Worm (Caenorhabditis elegans) whole organism, young adult: ENCODE data around the gene ify-1.

ENCODE experiments used
- B0336.3 ChIP-seq: fragments of 200-800 bp; sonication (Bioruptor generic); IDR thresholded peaks from 2 replicates; pipeline ENCODE4 v1.3.6; 2022; ENCODE audit warnings: missing genetic modification characterization, missing compliant biosample characterization
- C06A6.2 ChIP-seq: fragments of 200-800 bp; sonication (Bioruptor generic); conservative IDR thresholded peaks from 2 replicates; pipeline ENCODE4 v1.3.6; 2022; ENCODE audit warnings: missing genetic modification characterization, missing compliant biosample characterization
- F52B5.7 ChIP-seq: sonication (generic microtip); optimal IDR thresholded peaks from 2 replicates; lab custom pipeline; 2016; ENCODE audit warnings: mild to moderate bottlenecking, missing genetic modification characterization, missing compliant biosample characterization
- F55B11.4 ChIP-seq: sonication (generic microtip); optimal IDR thresholded peaks from 2 replicates; lab custom pipeline; 2016; ENCODE audit warnings: missing compliant biosample characterization, missing genetic modification characterization, borderline replicate concordance; ENCODE audit not compliant: insufficient read depth
- K11D2.4 ChIP-seq: fragments of 200-800 bp; sonication (Bioruptor generic); IDR thresholded peaks from 2 replicates; pipeline ENCODE4 v1.3.6; 2022; ENCODE audit warnings: missing genetic modification reagents, missing genetic modification characterization, missing compliant biosample characterization
- T07F8.4 ChIP-seq: sonication (generic microtip); optimal IDR thresholded peaks from 2 replicates; lab custom pipeline; 2016; ENCODE audit warnings: mild to moderate bottlenecking, missing genetic modification characterization, moderate library complexity, missing compliant biosample characterization
- Y53G8AR.9 ChIP-seq: fragments of 200-800 bp; sonication (Bioruptor generic); conservative IDR thresholded peaks from 2 replicates; pipeline ENCODE4 v1.3.6; 2022; ENCODE audit warnings: missing genetic modification reagents, missing genetic modification characterization, missing compliant biosample characterization
- Y79H2A.3 ChIP-seq: fragments of 200-800 bp; sonication (Bioruptor generic); conservative IDR thresholded peaks from 2 replicates; pipeline ENCODE4 v1.3.6; 2022; ENCODE audit warnings: missing genetic modification reagents, missing genetic modification characterization, missing compliant biosample characterization
- akir-1 ChIP-seq: fragments of 200-800 bp; sonication (Bioruptor generic); optimal IDR thresholded peaks from 2 replicates; lab custom pipeline; 2018; ENCODE audit warnings: mild to moderate bottlenecking, missing genetic modification characterization, moderate library complexity, missing compliant biosample characterization
- atf-7 ChIP-seq: sonication (generic microtip); optimal IDR thresholded peaks from 2 replicates; lab custom pipeline; 2017; ENCODE audit warnings: mild to moderate bottlenecking, missing genetic modification characterization, missing compliant biosample characterization
- attf-5 ChIP-seq: fragments of 200-800 bp; sonication (Bioruptor generic); optimal IDR thresholded peaks from 2 replicates; lab custom pipeline; 2018; ENCODE audit warnings: mild to moderate bottlenecking, missing genetic modification characterization, missing compliant biosample characterization
- bed-2 ChIP-seq: fragments of 200-800 bp; sonication (Bioruptor generic); IDR thresholded peaks from 2 replicates; pipeline ENCODE4 v1.3.6; 2022; ENCODE audit warnings: missing genetic modification reagents, missing genetic modification characterization, missing compliant biosample characterization
- ceh-100 ChIP-seq: fragments of 200-800 bp; sonication (Bioruptor generic); IDR thresholded peaks from 2 replicates; pipeline ENCODE4 v1.3.6; 2022; ENCODE audit warnings: missing genetic modification reagents, missing genetic modification characterization, missing compliant biosample characterization
- ceh-40 ChIP-seq: fragments of 200-800 bp; sonication (Bioruptor generic); IDR thresholded peaks from 2 replicates; pipeline ENCODE4 v1.3.6; 2022; ENCODE audit warnings: missing genetic modification characterization, missing compliant biosample characterization
- chd-7 ChIP-seq: sonication (generic microtip); optimal IDR thresholded peaks from 2 replicates; lab custom pipeline; 2016; ENCODE audit warnings: mild to moderate bottlenecking, missing genetic modification characterization, moderate library complexity, missing compliant biosample characterization
- egl-44 ChIP-seq: fragments of 200-800 bp; sonication (Bioruptor generic); IDR thresholded peaks from 2 replicates; pipeline ENCODE4 v1.3.6; 2022; ENCODE audit warnings: missing genetic modification reagents, missing genetic modification characterization, missing compliant biosample characterization
- fkh-3 ChIP-seq: sonication (generic microtip); optimal IDR thresholded peaks from 2 replicates; lab custom pipeline; 2016; ENCODE audit warnings: mild to moderate bottlenecking, missing genetic modification characterization, missing compliant biosample characterization
- him-1 ChIP-seq: sonication (generic microtip); optimal IDR thresholded peaks from 2 replicates; lab custom pipeline; 2016; ENCODE audit warnings: missing genotype, missing genetic modification reagents, missing genetic modification characterization, missing compliant biosample characterization
- hmg-20 ChIP-seq: fragments of 200-800 bp; sonication (Bioruptor generic); IDR thresholded peaks from 2 replicates; pipeline ENCODE4 v1.3.6; 2022; ENCODE audit warnings: missing genetic modification reagents, missing genetic modification characterization, missing compliant biosample characterization
- let-526 ChIP-seq: fragments of 200-800 bp; sonication (Bioruptor generic); IDR thresholded peaks from 2 replicates; pipeline ENCODE4 v1.3.6; 2022; ENCODE audit warnings: missing genetic modification reagents, missing genetic modification characterization, missing compliant biosample characterization
- let-607 ChIP-seq, 2 experiments: fragments of 200-800 bp in 1 of 2; sonication (Bioruptor generic) in 1 of 2; sonication (generic microtip) in 1 of 2; optimal IDR thresholded peaks; 2 replicates each; lab custom pipeline; 2016 to 2018; ENCODE audit warnings: mild to moderate bottlenecking in 2 of 2, missing compliant biosample characterization in 2 of 2, missing genetic modification characterization in 2 of 2, moderate library complexity in 2 of 2, missing genotype in 1 of 2
- lin-26 ChIP-seq: fragments of 200-800 bp; sonication (Bioruptor generic); IDR thresholded peaks from 2 replicates; pipeline ENCODE4 v1.3.6; 2022; ENCODE audit warnings: missing genetic modification reagents, missing genetic modification characterization, missing compliant biosample characterization
- madf-10 ChIP-seq: sonication (generic microtip); optimal IDR thresholded peaks from 2 replicates; lab custom pipeline; 2016; ENCODE audit warnings: mild to moderate bottlenecking, missing genetic modification characterization, missing compliant biosample characterization
- madf-6 ChIP-seq: fragments of 200-800 bp; sonication (Bioruptor generic); IDR thresholded peaks from 2 replicates; pipeline ENCODE4 v1.3.6; 2022; ENCODE audit warnings: missing genetic modification reagents, missing genetic modification characterization, missing compliant biosample characterization
- mcd-1 ChIP-seq: fragments of 200-800 bp; sonication (Bioruptor generic); IDR thresholded peaks from 2 replicates; pipeline ENCODE4 v1.3.6; 2022; ENCODE audit warnings: missing genetic modification reagents, missing genetic modification characterization, missing compliant biosample characterization
- mxl-1 ChIP-seq: sonication (generic microtip); optimal IDR thresholded peaks from 2 replicates; lab custom pipeline; 2016; ENCODE audit warnings: missing genetic modification characterization, missing compliant biosample characterization
- nhr-120 ChIP-seq: fragments of 200-800 bp; sonication (Bioruptor generic); IDR thresholded peaks from 2 replicates; pipeline ENCODE4 v1.3.6; 2022; ENCODE audit warnings: missing genetic modification characterization, missing compliant biosample characterization
- nhr-80 ChIP-seq: sonication (generic microtip); optimal IDR thresholded peaks from 2 replicates; lab custom pipeline; 2016; ENCODE audit warnings: missing genetic modification characterization, missing compliant biosample characterization
- pha-4 ChIP-seq: fragments of 150-350 bp; sonication (generic microtip); optimal IDR thresholded peaks from 2 replicates; lab custom pipeline; 2014; ENCODE audit warnings: missing biosample characterization, missing genetic modification reagents, missing genetic modification characterization
- rcor-1 ChIP-seq: fragments of 200-800 bp; sonication (Bioruptor generic); IDR thresholded peaks from 2 replicates; pipeline ENCODE4 v1.3.6; 2022; ENCODE audit warnings: missing genetic modification reagents, missing genetic modification characterization, missing compliant biosample characterization
- repo-1 ChIP-seq: sonication (generic microtip); optimal IDR thresholded peaks from 2 replicates; lab custom pipeline; 2017; ENCODE audit warnings: mild to moderate bottlenecking, missing genetic modification characterization, missing compliant biosample characterization
- snpc-1.3 ChIP-seq: sonication (generic microtip); optimal IDR thresholded peaks from 2 replicates; lab custom pipeline; 2017; ENCODE audit warnings: missing genetic modification characterization, mild to moderate bottlenecking, missing compliant biosample characterization, antibody characterized with exemption, moderate library complexity, missing genotype, missing genetic modification reagents; ENCODE audit not compliant: insufficient read depth
- tbx-9 ChIP-seq: sonication (generic microtip); optimal IDR thresholded peaks from 2 replicates; lab custom pipeline; 2016; ENCODE audit warnings: borderline replicate concordance, missing genetic modification characterization, inconsistent platforms, missing compliant biosample characterization
- ztf-26 ChIP-seq: sonication (generic microtip); optimal IDR thresholded peaks from 2 replicates; lab custom pipeline; 2017; ENCODE audit warnings: missing genetic modification characterization, missing compliant biosample characterization
- ztf-28 ChIP-seq: fragments of 200-800 bp; sonication (Bioruptor generic); IDR thresholded peaks from 2 replicates; pipeline ENCODE4 v1.3.6; 2022; ENCODE audit warnings: missing genetic modification reagents, missing genetic modification characterization, missing compliant biosample characterization
- ztf-3 ChIP-seq: fragments of 200-800 bp; sonication (Bioruptor generic); optimal IDR thresholded peaks from 2 replicates; lab custom pipeline; 2018; ENCODE audit warnings: mild to moderate bottlenecking, missing genetic modification characterization, missing compliant biosample characterization
- ztf-6 ChIP-seq: fragments of 200-800 bp; sonication (Bioruptor generic); IDR thresholded peaks from 2 replicates; pipeline ENCODE4 v1.3.6; 2022; ENCODE audit warnings: missing genetic modification reagents, missing genetic modification characterization, missing compliant biosample characterization

The ify-1 gene

ce11 chrII:5032669-5033068 lies 22.3 kb downstream of the ify-1 start (continued):
- TF ChIP-seq mxl-1 (tag; lab: Kevin White, UChicago) (peak; percentile 60), pha-4 (tag; lab: Kevin White, UChicago) (no peak), hmg-20 (GFP tag; lab: Robert Waterston, UW) (peak; percentile 86), bed-2 (GFP tag; lab: Robert Waterston, UW) (no peak), chd-7 (peak; percentile 74)

ce11 chrII:5031612-5032011 lies 23.4 kb downstream of the ify-1 start, which contains the start of gene wdr-83:
TSS of gene wdr-83 (minus strand) at chrII:5031712.
- TF ChIP-seq lin-26 (GFP tag; lab: Robert Waterston, UW) (no peak), ztf-3 (GFP tag; lab: Kevin White, UChicago) (no peak)

DNA sequence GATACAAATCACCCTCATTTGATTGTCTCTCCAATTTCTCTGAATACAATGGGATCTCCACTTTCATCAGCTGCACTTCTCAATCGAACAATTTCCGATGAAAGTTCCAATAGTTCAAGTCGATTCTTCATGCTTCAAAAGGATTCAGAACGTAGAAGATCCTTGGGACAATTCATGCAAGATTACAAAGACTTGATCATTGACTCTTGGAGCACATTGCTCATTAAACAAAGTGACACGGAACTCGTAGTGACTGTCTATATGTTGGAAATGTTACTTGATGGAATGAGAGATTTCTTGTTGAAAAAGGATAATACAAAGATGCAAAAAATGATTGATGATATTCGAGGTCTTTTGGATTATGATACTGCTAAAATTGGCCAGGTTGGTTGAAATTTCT lies 27.0 kb downstream of the ify-1 start:
- TF ChIP-seq Y53G8AR.9 (GFP tag; lab: Robert Waterston, UW) (no peak), repo-1 (no peak), him-1 (no peak), nhr-120 (GFP tag; lab: Robert Waterston, UW) (no peak), tbx-9 (tag; lab: Kevin White, UChicago) (no peak), fkh-3 (tag; lab: Kevin White, UChicago) (no peak), ceh-40 (GFP tag; lab: Robert Waterston, UW) (no peak), ztf-28 (no peak), attf-5 (no peak), mcd-1 (GFP tag; lab: Robert Waterston, UW) (no peak), ztf-26 (tag; lab: Kevin White, UChicago) (no peak), snpc-1.3 (tag; lab: Kevin White, UChicago) (no peak), F55B11.4 (tag; lab: Kevin White, UChicago) (no peak), ceh-100 (GFP tag; lab: Robert Waterston, UW) (no peak), T07F8.4 (no peak), B0336.3 (no peak)

DNA sequence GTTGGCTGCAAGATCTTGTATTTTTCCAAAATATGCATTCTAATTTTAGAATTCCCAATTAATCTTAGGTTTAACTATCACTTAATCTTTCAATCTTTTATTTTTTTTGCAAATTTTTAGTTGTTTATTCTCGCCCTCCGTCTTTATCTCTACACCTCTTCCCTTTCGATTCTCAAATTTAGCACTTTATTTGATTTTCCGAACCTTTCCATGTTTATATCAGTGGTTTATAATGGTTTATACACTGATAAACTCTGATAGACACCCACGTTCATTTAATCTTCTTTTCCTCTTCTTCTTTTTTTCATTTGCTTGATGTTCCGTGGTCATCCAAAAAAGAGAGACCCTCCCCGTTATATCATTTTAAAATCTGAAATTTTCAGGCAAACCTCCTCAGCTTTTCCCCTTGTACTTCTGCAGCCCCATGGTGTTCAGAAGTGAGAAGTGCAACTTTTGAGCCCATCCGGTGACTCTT lies 32.6 kb downstream of the ify-1 start, which contains the start of the genes nsy-1 and F59A6.13:
Gene nsy-1, plus strand, starts transcription at position 377 of the 475 bp plus-strand sequence.
Gene F59A6.13, plus strand, starts transcription at position 425 of the 475 bp plus-strand sequence.
- TF ChIP-seq nhr-80 (tag; lab: Kevin White, UChicago) = peak; percentile 59
- TF ChIP-seq let-526 = no peak

- no peak for TF ChIP-seq let-607 (tag; optimal IDR thresholded peaks at IDR 0.05; lab: Kevin White, UChicago)
- TF ChIP-seq ceh-40 (GFP tag; lab: Robert Waterston, UW) = no peak
These were observed 33.5 kb downstream of the ify-1 start for ce11 chrII:5021518-5021917.

DNA sequence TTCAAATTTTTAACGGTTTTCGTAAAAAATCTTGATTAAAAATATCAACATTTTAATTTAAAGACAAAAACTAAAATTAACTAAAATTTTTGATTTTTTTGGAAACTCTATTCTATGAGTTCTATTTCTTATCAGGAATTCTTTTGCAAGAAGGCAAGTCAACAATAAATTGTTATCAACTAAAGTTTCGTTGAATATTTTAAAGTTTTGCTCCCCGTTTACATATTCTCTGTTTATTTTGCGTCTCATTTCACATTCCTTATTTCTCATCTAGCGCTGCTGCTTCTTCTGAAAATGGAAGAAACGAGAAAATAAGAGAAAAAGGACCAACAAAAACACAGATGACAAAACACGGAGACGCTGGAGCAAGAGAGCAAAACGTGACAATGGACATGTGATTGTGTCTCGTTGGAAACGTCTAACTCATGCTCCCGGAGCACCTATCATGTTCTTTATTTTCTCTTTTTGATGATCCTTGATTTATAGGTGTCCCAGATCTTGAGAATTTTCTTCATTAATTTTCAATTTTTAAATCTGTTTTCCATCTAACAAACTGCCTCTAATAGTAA lies 34.4 kb downstream of the ify-1 start:
- TF ChIP-seq rcor-1 (no peak), chd-7 (no peak), F52B5.7 (tag; lab: Kevin White, UChicago) (no peak), Y79H2A.3 (GFP tag; lab: Robert Waterston, UW) (no peak), egl-44 (no peak), atf-7 (tag; lab: Kevin White, UChicago) (no peak), ztf-6 (no peak), K11D2.4 (no peak), let-526 (0 out of 2 replicates have a peak, but pooled peaks have one; percentile 23), fkh-3 (tag; lab: Kevin White, UChicago) (no peak), akir-1 (GFP tag; lab: Kevin White, UChicago) (no peak), madf-6 (GFP tag; lab: Robert Waterston, UW) (no peak), nhr-80 (tag; lab: Kevin White, UChicago) (peak; percentile 12), C06A6.2 (GFP tag; lab: Robert Waterston, UW) (no peak), madf-10 (tag; lab: Kevin White, UChicago) (no peak)
